Fruit fly (Drosophila melanogaster): ENCODE measurements around the gene CG9855.
A peak's percentile ranks its signal among the peaks of the same experiment; 100 is the strongest.

Gene CG9855

dm6 chr3R:4397403-4398079 lies at the start of gene CG9855:
CG9855 (minus strand) TSS chr3R:4397875.
- peak; percentile 79 to 83 for TF ChIP-seq CTCF (optimal IDR thresholded peaks at IDR 0.05)
- no peak for TF ChIP-seq CG8478 (optimal IDR thresholded peaks at IDR 0.05)

dm6 chr3R:4446455-4447224 lies 49.0 kb upstream of the CG9855 start:
- TF ChIP-seq CG8478 (optimal IDR thresholded peaks at IDR 0.05) = no peak
- TF ChIP-seq CTCF (optimal IDR thresholded peaks at IDR 0.05) = no peak

- no peak for TF ChIP-seq CG8478 (optimal IDR thresholded peaks at IDR 0.05)
- TF ChIP-seq CTCF (optimal IDR thresholded peaks at IDR 0.05) = no peak
Observed at dm6 chr3R:4445083-4445482, 47.4 kb upstream of the CG9855 start.

- no peak for TF ChIP-seq CG8478 (optimal IDR thresholded peaks at IDR 0.05)
- no peak for TF ChIP-seq CTCF (optimal IDR thresholded peaks at IDR 0.05)
Observed at dm6 chr3R:4437817-4438216, 40.1 kb upstream of the CG9855 start.

dm6 chr3R:4437113-4437512 lies 39.4 kb upstream of the CG9855 start, which contains the start of the genes Lipt2 and CG14650:
Lipt2 (minus strand) TSS chr3R:4437329.
CG14650 (plus strand) TSS chr3R:4437387.
- TF ChIP-seq CTCF (optimal IDR thresholded peaks at IDR 0.05) (peak; percentile 8 to 9), CG8478 (optimal IDR thresholded peaks at IDR 0.05) (no peak)

dm6 chr3R:4433441-4434077 lies 35.9 kb upstream of the CG9855 start, which contains the start of the genes eIF3a and CG1074:
eIF3a (minus strand) TSS chr3R:4433895.
CG1074 (plus strand) TSS chr3R:4433965.
- TF ChIP-seq CTCF (optimal IDR thresholded peaks at IDR 0.05) (peak in 1 of 2 experiments; percentile 45), CG8478 (optimal IDR thresholded peaks at IDR 0.05) (no peak)

dm6 chr3R:4428585-4429464 lies 31.1 kb upstream of the CG9855 start, which contains the start of gene srl:
srl (minus strand) TSS chr3R:4429335.
- TF ChIP-seq CG8478 (optimal IDR thresholded peaks at IDR 0.05) (no peak), CTCF (optimal IDR thresholded peaks at IDR 0.05) (peak in 1 of 2 experiments; percentile 17)

- TF ChIP-seq CG8478 (optimal IDR thresholded peaks at IDR 0.05) (no peak), CTCF (optimal IDR thresholded peaks at IDR 0.05) (no peak)
Observed at dm6 chr3R:4426730-4427129, 29.1 kb upstream of the CG9855 start, which contains the start of gene CG31525. CG31525 (plus strand) TSS chr3R:4427030.

- no peak for TF ChIP-seq CTCF (optimal IDR thresholded peaks at IDR 0.05)
- no peak for TF ChIP-seq CG8478 (optimal IDR thresholded peaks at IDR 0.05)
Observed at dm6 chr3R:4419482-4419881, 21.8 kb upstream of the CG9855 start, which contains the start of gene CG32944. CG32944 (minus strand) TSS chr3R:4419578.

- TF ChIP-seq CTCF (optimal IDR thresholded peaks at IDR 0.05) (no peak), CG8478 (optimal IDR thresholded peaks at IDR 0.05) (no peak)
Observed at dm6 chr3R:4416138-4416537, 18.5 kb upstream of the CG9855 start, which contains the start of gene CG31528. CG31528 (plus strand) TSS chr3R:4416438.

dm6 chr3R:4407325-4407724 lies 9.7 kb upstream of the CG9855 start:
- TF ChIP-seq CG8478 (optimal IDR thresholded peaks at IDR 0.05) (no peak), CTCF (optimal IDR thresholded peaks at IDR 0.05) (no peak)

- TF ChIP-seq CTCF (optimal IDR thresholded peaks at IDR 0.05) = no peak
- TF ChIP-seq CG8478 (optimal IDR thresholded peaks at IDR 0.05) = no peak
Observed at dm6 chr3R:4403706-4404392, 6.2 kb upstream of the CG9855 start.

dm6 chr3R:4402884-4403705 lies 5.4 kb upstream of the CG9855 start, which contains the start of gene lost:
lost (plus strand) TSS chr3R:4403076.
- TF ChIP-seq CG8478 (optimal IDR thresholded peaks at IDR 0.05) = no peak
- no peak for TF ChIP-seq CTCF (optimal IDR thresholded peaks at IDR 0.05)

Measured in S2 (cell line).